Worm (Caenorhabditis elegans) whole organism, L4 larva: Measurements from ENCODE around the gene ceh-33.
"Not testable (repeated sequence)": the region's sequence is repeated elsewhere in the genome, so short reads cannot be mapped to it uniquely, and the experiment has no call there.

Source experiments
- ceh-28 ChIP-seq: fragments of 150-350 bp; optimal IDR thresholded peaks from 2 replicates; lab custom pipeline; 2014; ENCODE audit warnings: missing biosample characterization, missing genetic modification reagents, missing genetic modification characterization
- mdt-29 ChIP-seq: fragments of 200-800 bp; sonication (Bioruptor generic); IDR thresholded peaks from 2 replicates; pipeline ENCODE4 v1.3.6; 2022; ENCODE audit warnings: missing genetic modification reagents, missing genetic modification characterization, missing compliant biosample characterization
- mep-1 ChIP-seq: fragments of 150-350 bp; sonication (generic microtip); optimal IDR thresholded peaks from 3 replicates; lab custom pipeline; 2014; ENCODE audit warnings: missing biosample characterization, missing genetic modification characterization
- nhr-10 ChIP-seq: fragments of 150-350 bp; optimal IDR thresholded peaks from 2 replicates; lab custom pipeline; 2014; ENCODE audit warnings: missing biosample characterization, missing genetic modification characterization
- nhr-11 ChIP-seq: fragments of 150-350 bp; optimal IDR thresholded peaks from 2 replicates; lab custom pipeline; 2014; ENCODE audit warnings: missing biosample characterization, missing genetic modification characterization
- pqm-1 ChIP-seq: sonication (generic microtip); optimal IDR thresholded peaks from 2 replicates; lab custom pipeline; 2017; ENCODE audit warnings: missing biosample characterization, missing genetic modification characterization
- unc-130 ChIP-seq: sonication (generic microtip); optimal IDR thresholded peaks from 2 replicates; lab custom pipeline; 2016; ENCODE audit warnings: missing genetic modification reagents, missing genetic modification characterization, missing compliant biosample characterization
- zag-1 ChIP-seq: fragments of 150-350 bp; optimal IDR thresholded peaks from 2 replicates; lab custom pipeline; 2014; ENCODE audit warnings: missing biosample characterization, missing genetic modification characterization

DNA sequence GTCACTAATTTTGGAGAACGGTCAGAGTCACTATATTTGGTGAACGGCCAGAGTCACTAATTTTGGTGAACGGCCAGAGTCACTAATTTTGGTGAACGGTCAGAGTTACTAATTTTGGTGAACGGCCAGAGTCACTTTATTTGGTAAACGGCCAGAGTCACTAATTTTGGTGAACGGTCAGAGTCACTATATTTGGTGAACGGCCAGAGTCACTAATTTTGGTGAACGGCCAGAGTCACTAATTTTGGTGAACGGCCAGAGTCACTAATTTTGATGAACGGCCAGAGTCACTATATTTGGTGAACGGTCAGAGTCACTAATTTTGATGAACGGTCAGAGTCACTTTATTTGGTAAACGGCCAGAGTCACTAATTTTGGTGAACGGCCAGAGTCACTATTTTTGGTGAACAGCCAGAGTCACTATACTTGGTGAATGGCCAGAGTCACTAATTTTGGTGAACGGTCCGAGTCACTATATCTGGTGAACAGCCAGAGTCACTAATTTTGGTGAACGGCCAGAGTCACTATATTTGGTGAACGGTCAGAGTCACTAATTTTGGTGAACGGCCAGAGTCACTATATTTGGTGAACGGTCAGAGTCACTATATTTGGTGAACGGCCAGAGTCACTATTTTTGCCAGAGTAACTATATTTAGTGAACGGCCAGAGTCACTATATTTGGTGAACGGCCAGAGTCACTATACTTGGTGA lies 40.0 kb downstream of the ceh-33 start:
- not testable (repeated sequence) for TF ChIP-seq unc-130 (GFP tag; lab: Kevin White, UChicago); mep-1 (tag; lab: Kevin White, UChicago); mdt-29; nhr-11; zag-1 (tag; lab: Kevin White, UChicago); ceh-28; nhr-10 (tag; lab: Kevin White, UChicago); pqm-1
